Worm (Caenorhabditis elegans) whole organism, L4/young adult: ENCODE results near the gene C37C3.11.

Source experiments
- W03F9.2 ChIP-seq: fragments of 150-350 bp; optimal IDR thresholded peaks from 2 replicates; lab custom pipeline; 2014; ENCODE audit warnings: missing biosample characterization, missing genetic modification characterization
- dao-5 ChIP-seq: sonication (generic microtip); optimal IDR thresholded peaks from 2 replicates; lab custom pipeline; 2016; ENCODE audit warnings: missing genotype, missing genetic modification characterization, moderate library complexity, missing compliant biosample characterization
- him-1 ChIP-seq: sonication (generic microtip); optimal IDR thresholded peaks from 2 replicates; lab custom pipeline; 2016; ENCODE audit warnings: missing genotype, missing genetic modification reagents, missing genetic modification characterization, missing compliant biosample characterization

- no peak for TF ChIP-seq him-1 (tag; lab: Kevin White, UChicago)
- no peak for TF ChIP-seq dao-5
- TF ChIP-seq W03F9.2 (tag; lab: Kevin White, UChicago) = no peak
Observed at ce11 chrV:7839485-7839884, 25.1 kb downstream of the C37C3.11 start, which contains the start of gene C37C3.12.
